Worm (Caenorhabditis elegans) whole organism, young adult: ENCODE measurements around the gene ZC449.5.
A peak's percentile ranks its signal among the peaks of the same experiment; 100 is the strongest.

ENCODE experiments used
- F22D6.2 ChIP-seq: sonication (generic microtip); optimal IDR thresholded peaks from 2 replicates; lab custom pipeline; 2016; ENCODE audit warnings: mild to moderate bottlenecking, missing genetic modification characterization, missing compliant biosample characterization
- F23B12.7 ChIP-seq: sonication (generic microtip); optimal IDR thresholded peaks from 2 replicates; lab custom pipeline; 2017; ENCODE audit warnings: missing genetic modification characterization, mild to moderate bottlenecking, missing compliant biosample characterization, antibody characterized with exemption, moderate library complexity; ENCODE audit not compliant: insufficient read depth
- K11D2.4 ChIP-seq: fragments of 200-800 bp; sonication (Bioruptor generic); IDR thresholded peaks from 2 replicates; pipeline ENCODE4 v1.3.6; 2022; ENCODE audit warnings: missing genetic modification reagents, missing genetic modification characterization, missing compliant biosample characterization
- K12H6.12 ChIP-seq: fragments of 200-800 bp; sonication (Bioruptor generic); optimal IDR thresholded peaks from 2 replicates; lab custom pipeline; 2018; ENCODE audit warnings: mild to moderate bottlenecking, missing genetic modification characterization, missing compliant biosample characterization
- Y95B8A.8 ChIP-seq: fragments of 200-800 bp; sonication (Bioruptor generic); IDR thresholded peaks from 2 replicates; pipeline ENCODE4 v1.3.6; 2022; ENCODE audit warnings: missing genetic modification reagents, missing genetic modification characterization, missing compliant biosample characterization
- akir-1 ChIP-seq: fragments of 200-800 bp; sonication (Bioruptor generic); optimal IDR thresholded peaks from 2 replicates; lab custom pipeline; 2018; ENCODE audit warnings: mild to moderate bottlenecking, missing genetic modification characterization, moderate library complexity, missing compliant biosample characterization
- attf-5 ChIP-seq: fragments of 200-800 bp; sonication (Bioruptor generic); optimal IDR thresholded peaks from 2 replicates; lab custom pipeline; 2018; ENCODE audit warnings: mild to moderate bottlenecking, missing genetic modification characterization, missing compliant biosample characterization
- cebp-1 ChIP-seq, 2 experiments: fragments of 200-800 bp in 1 of 2; sonication (Bioruptor generic) in 1 of 2; sonication (generic microtip) in 1 of 2; IDR thresholded peaks in 1 of 2; optimal IDR thresholded peaks in 1 of 2; 2 replicates each; pipeline versions ENCODE4 v1.3.6 to Lab custom; 2017 to 2022; ENCODE audit warnings: missing compliant biosample characterization in 2 of 2, missing genetic modification characterization in 2 of 2, mild to moderate bottlenecking in 1 of 2, missing genetic modification reagents in 1 of 2, moderate library complexity in 1 of 2
- ceh-27 ChIP-seq: fragments of 200-800 bp; sonication (Bioruptor generic); optimal IDR thresholded peaks from 2 replicates; lab custom pipeline; 2018; ENCODE audit warnings: mild to moderate bottlenecking, missing genetic modification characterization, moderate library complexity, missing compliant biosample characterization
- ceh-40 ChIP-seq: fragments of 200-800 bp; sonication (Bioruptor generic); IDR thresholded peaks from 2 replicates; pipeline ENCODE4 v1.3.6; 2022; ENCODE audit warnings: missing genetic modification characterization, missing compliant biosample characterization
- ceh-91 ChIP-seq: fragments of 200-800 bp; sonication (Bioruptor generic); IDR thresholded peaks from 2 replicates; pipeline ENCODE4 v1.3.6; 2022; ENCODE audit warnings: missing genetic modification reagents, missing genetic modification characterization, missing compliant biosample characterization
- chd-7 ChIP-seq: sonication (generic microtip); optimal IDR thresholded peaks from 2 replicates; lab custom pipeline; 2016; ENCODE audit warnings: mild to moderate bottlenecking, missing genetic modification characterization, moderate library complexity, missing compliant biosample characterization
- dox-1 ChIP-seq: fragments of 200-800 bp; sonication (Bioruptor generic); IDR thresholded peaks from 2 replicates; pipeline ENCODE4 v1.3.6; 2022; ENCODE audit warnings: missing genetic modification reagents, missing genetic modification characterization, missing compliant biosample characterization
- dpl-1 ChIP-seq: fragments of 150-350 bp; optimal IDR thresholded peaks from 2 replicates; lab custom pipeline; 2014; ENCODE audit warnings: missing biosample characterization, missing genetic modification reagents, missing genetic modification characterization
- efl-1 ChIP-seq: fragments of 150-350 bp; optimal IDR thresholded peaks from 2 replicates; lab custom pipeline; 2014; ENCODE audit warnings: missing biosample characterization, missing genetic modification reagents, missing genetic modification characterization
- egrh-3 ChIP-seq: fragments of 200-800 bp; sonication (Bioruptor generic); IDR thresholded peaks from 2 replicates; pipeline ENCODE4 v1.3.6; 2022; ENCODE audit warnings: missing genetic modification reagents, missing genetic modification characterization, missing compliant biosample characterization
- ekl-4 ChIP-seq: fragments of 200-800 bp; sonication (Bioruptor generic); IDR thresholded peaks from 2 replicates; pipeline ENCODE4 v1.3.6; 2022; ENCODE audit warnings: missing genetic modification reagents, missing genetic modification characterization, missing compliant biosample characterization
- ets-4 ChIP-seq: fragments of 200-800 bp; sonication (Bioruptor generic); optimal IDR thresholded peaks from 2 replicates; lab custom pipeline; 2018; ENCODE audit warnings: mild to moderate bottlenecking, missing genetic modification characterization, missing compliant biosample characterization
- gei-17 ChIP-seq: fragments of 200-800 bp; sonication (Bioruptor generic); optimal IDR thresholded peaks from 2 replicates; lab custom pipeline; 2018; ENCODE audit warnings: mild to moderate bottlenecking, missing genetic modification characterization, missing compliant biosample characterization
- hlh-26 ChIP-seq: fragments of 200-800 bp; sonication (Bioruptor generic); conservative IDR thresholded peaks from 2 replicates; pipeline ENCODE4 v1.3.6; 2022; ENCODE audit warnings: missing genetic modification reagents, missing genetic modification characterization, missing compliant biosample characterization
- hmg-20 ChIP-seq: fragments of 200-800 bp; sonication (Bioruptor generic); IDR thresholded peaks from 2 replicates; pipeline ENCODE4 v1.3.6; 2022; ENCODE audit warnings: missing genetic modification reagents, missing genetic modification characterization, missing compliant biosample characterization
- lin-35 ChIP-seq, 3 experiments: fragments of 150-350 bp in 2 of 3; sonication (generic microtip) in 1 of 3; optimal IDR thresholded peaks; 2 replicates each; lab custom pipeline; 2014 to 2018; ENCODE audit warnings: missing biosample characterization in 3 of 3, missing genetic modification characterization in 3 of 3, missing genetic modification reagents in 3 of 3
- lin-40 ChIP-seq: sonication (generic microtip); optimal IDR thresholded peaks from 2 replicates; lab custom pipeline; 2016; ENCODE audit warnings: missing genetic modification characterization, mild to moderate bottlenecking, missing compliant biosample characterization, missing genotype, missing genetic modification reagents
- lir-1 ChIP-seq: fragments of 200-800 bp; sonication (Bioruptor generic); conservative IDR thresholded peaks from 2 replicates; pipeline ENCODE4 v1.3.6; 2022; ENCODE audit warnings: missing genetic modification reagents, missing genetic modification characterization, missing compliant biosample characterization
- madf-10 ChIP-seq: sonication (generic microtip); optimal IDR thresholded peaks from 2 replicates; lab custom pipeline; 2016; ENCODE audit warnings: mild to moderate bottlenecking, missing genetic modification characterization, missing compliant biosample characterization
- madf-6 ChIP-seq: fragments of 200-800 bp; sonication (Bioruptor generic); IDR thresholded peaks from 2 replicates; pipeline ENCODE4 v1.3.6; 2022; ENCODE audit warnings: missing genetic modification reagents, missing genetic modification characterization, missing compliant biosample characterization
- mcd-1 ChIP-seq: fragments of 200-800 bp; sonication (Bioruptor generic); IDR thresholded peaks from 2 replicates; pipeline ENCODE4 v1.3.6; 2022; ENCODE audit warnings: missing genetic modification reagents, missing genetic modification characterization, missing compliant biosample characterization
- nfyb-1 ChIP-seq: fragments of 200-800 bp; sonication (Bioruptor generic); IDR thresholded peaks from 2 replicates; pipeline ENCODE4 v1.3.6; 2022; ENCODE audit warnings: missing genetic modification reagents, missing genetic modification characterization, missing compliant biosample characterization
- nhr-80 ChIP-seq: sonication (generic microtip); optimal IDR thresholded peaks from 2 replicates; lab custom pipeline; 2016; ENCODE audit warnings: missing genetic modification characterization, missing compliant biosample characterization
- sdz-38 ChIP-seq: sonication (generic microtip); optimal IDR thresholded peaks from 2 replicates; lab custom pipeline; 2016; ENCODE audit warnings: missing genotype, missing genetic modification characterization, missing compliant biosample characterization
- xnd-1 ChIP-seq: sonication (generic microtip); optimal IDR thresholded peaks from 2 replicates; lab custom pipeline; 2016; ENCODE audit warnings: missing genotype, missing genetic modification reagents, missing genetic modification characterization, missing compliant biosample characterization
- zfh-2 ChIP-seq: fragments of 200-800 bp; sonication (Bioruptor generic); conservative IDR thresholded peaks from 2 replicates; pipeline ENCODE4 v1.3.6; 2022; ENCODE audit warnings: missing genetic modification reagents, missing genetic modification characterization, missing compliant biosample characterization
- ztf-18 ChIP-seq: sonication (generic microtip); optimal IDR thresholded peaks from 2 replicates; lab custom pipeline; 2016; ENCODE audit warnings: missing genotype, mild to moderate bottlenecking, missing genetic modification characterization, missing compliant biosample characterization

The ZC449.5 gene

ce11 chrX:5066570-5066969, 29.0 kb upstream of the ZC449.5 start:
- TF ChIP-seq ceh-27 (GFP tag; lab: Kevin White, UChicago) (no peak), ceh-40 (GFP tag; lab: Robert Waterston, UW) (no peak), sdz-38 (tag; lab: Kevin White, UChicago) (no peak), egrh-3 (GFP tag; lab: Robert Waterston, UW) (no peak), hlh-26 (GFP tag; lab: Robert Waterston, UW) (no peak), gei-17 (GFP tag; lab: Kevin White, UChicago) (no peak), ets-4 (no peak), Y95B8A.8 (GFP tag; lab: Robert Waterston, UW) (no peak)

- TF ChIP-seq ceh-27 (GFP tag; lab: Kevin White, UChicago) (peak; percentile 51), madf-6 (GFP tag; lab: Robert Waterston, UW) (no peak), akir-1 (GFP tag; lab: Kevin White, UChicago) (no peak), lin-35 (GFP tag; optimal IDR thresholded peaks at IDR 0.05; lab: Kevin White, UChicago) (peak in 1 of 3 experiments; percentile 10), dpl-1 (GFP tag; lab: Kevin White, UChicago) (no peak), ztf-18 (tag; lab: Kevin White, UChicago) (peak; percentile 12), ekl-4 (0 out of 2 replicates have a peak, but pooled peaks have one; percentile 25), dox-1 (GFP tag; lab: Robert Waterston, UW) (peak; percentile 79), F23B12.7 (tag; lab: Kevin White, UChicago) (peak; percentile 32), mcd-1 (GFP tag; lab: Robert Waterston, UW) (0 out of 2 replicates have a peak, but pooled peaks have one; percentile 18), efl-1 (GFP tag; lab: Kevin White, UChicago) (peak; percentile 8), lir-1 (GFP tag; lab: Robert Waterston, UW) (peak; percentile 86), nhr-80 (peak; percentile 75), nfyb-1 (GFP tag; lab: Robert Waterston, UW) (0 out of 2 replicates have a peak, but pooled peaks have one; percentile 19), chd-7 (tag; lab: Kevin White, UChicago) (peak; percentile 23), zfh-2 (GFP tag; lab: Robert Waterston, UW) (peak; percentile 91), ceh-91 (GFP tag; lab: Robert Waterston, UW) (no peak), lin-40 (tag; lab: Kevin White, UChicago) (peak; percentile 37), attf-5 (GFP tag; lab: Kevin White, UChicago) (peak; percentile 39), F22D6.2 (no peak), K12H6.12 (tag; lab: Kevin White, UChicago) (peak; percentile 71), cebp-1 (GFP tag; IDR thresholded peaks at IDR 0.05; lab: Robert Waterston, UW) (no peak), cebp-1 (tag; optimal IDR thresholded peaks at IDR 0.05; lab: Kevin White, UChicago) (peak; percentile 76), Y95B8A.8 (GFP tag; lab: Robert Waterston, UW) (no peak), K11D2.4 (GFP tag; lab: Robert Waterston, UW) (peak; percentile 57), xnd-1 (tag; lab: Kevin White, UChicago) (no peak), madf-10 (tag; lab: Kevin White, UChicago) (peak; percentile 13), hmg-20 (GFP tag; lab: Robert Waterston, UW) (no peak), gei-17 (GFP tag; lab: Kevin White, UChicago) (peak; percentile 17)
Observed at ce11 chrX:5063750-5064652, 26.4 kb upstream of the ZC449.5 start, which contains the start of gene C24H10.2. Gene C24H10.2 (plus strand): TSS chrX:5064602.
